Worm (Caenorhabditis elegans) whole organism, L1 larva: ENCODE results near the gene ets-5.

Experiments used
- ceh-82 ChIP-seq, 3 experiments: fragments of 150-350 bp in 1 of 3; sonication (generic microtip) in 2 of 3; optimal IDR thresholded peaks; 2 replicates each; lab custom pipeline; 2014 to 2017; ENCODE audit warnings: missing biosample characterization in 3 of 3, missing genetic modification characterization in 3 of 3
- dpl-1 ChIP-seq, 3 experiments: fragments of 150-350 bp in 2 of 3; sonication (generic microtip) in 1 of 3; optimal IDR thresholded peaks; 2 replicates each; lab custom pipeline; 2014 to 2017; ENCODE audit warnings: missing biosample characterization in 3 of 3, missing genetic modification characterization in 3 of 3, missing genetic modification reagents in 3 of 3
- egl-27 ChIP-seq, 2 experiments: fragments of 150-350 bp in 1 of 2; sonication (generic microtip); optimal IDR thresholded peaks; 3 replicates each; lab custom pipeline; 2017 to 2018; ENCODE audit warnings: missing biosample characterization in 2 of 2, missing genetic modification characterization in 2 of 2, missing genetic modification reagents in 2 of 2
- fos-1 ChIP-seq: fragments of 150-350 bp; optimal IDR thresholded peaks from 2 replicates; lab custom pipeline; 2014; ENCODE audit warnings: missing biosample characterization, missing genetic modification characterization
- lir-3 ChIP-seq: sonication (generic microtip); optimal IDR thresholded peaks from 2 replicates; lab custom pipeline; 2016; ENCODE audit warnings: mild to moderate bottlenecking, missing genetic modification characterization, moderate library complexity, missing compliant biosample characterization; ENCODE audit not compliant: poor library complexity
- nhr-76 ChIP-seq: sonication (generic microtip); optimal IDR thresholded peaks from 2 replicates; lab custom pipeline; 2017; ENCODE audit warnings: missing biosample characterization, missing genetic modification characterization
- unc-130 ChIP-seq: fragments of 150-350 bp; optimal IDR thresholded peaks from 2 replicates; lab custom pipeline; 2017; ENCODE audit warnings: missing biosample characterization, missing genetic modification characterization, inconsistent platforms
- ztf-11 ChIP-seq, 2 experiments: sonication (generic microtip); optimal IDR thresholded peaks; 2 replicates each; lab custom pipeline; 2016 to 2017; ENCODE audit warnings: missing genetic modification characterization in 2 of 2, missing biosample characterization in 1 of 2, missing compliant biosample characterization in 1 of 2

- TF ChIP-seq lir-3 (tag; lab: Kevin White, UChicago) (no peak), fos-1 (tag; lab: Kevin White, UChicago) (no peak), ceh-82 (tag; optimal IDR thresholded peaks at IDR 0.05; lab: Kevin White, UChicago) (no peak), ztf-11 (tag; optimal IDR thresholded peaks at IDR 0.05; lab: Kevin White, UChicago) (no peak), nhr-76 (no peak), dpl-1 (GFP tag; optimal IDR thresholded peaks at IDR 0.05; lab: Kevin White, UChicago) (no peak), egl-27 (tag; optimal IDR thresholded peaks at IDR 0.05; lab: Kevin White, UChicago) (no peak), unc-130 (tag; lab: Kevin White, UChicago) (no peak)
Measured at ce11 chrX:5096967-5097366, 12.6 kb upstream of the ets-5 start, which contains the start of gene acn-1.
